Fruit fly (Drosophila melanogaster) whole organism, prepupa: Measurements from ENCODE around the gene Taf12.

Experiments
- Blimp-1 ChIP-seq: fragments of 200-800 bp; sonication (Bioruptor generic); optimal IDR thresholded peaks from 3 replicates; lab custom pipeline; 2017; ENCODE audit warnings: missing biosample characterization, missing genetic modification characterization, mild to moderate bottlenecking, moderate library complexity, missing genetic modification reagents
- CG10631 ChIP-seq: fragments of 200-800 bp; sonication (Bioruptor generic); optimal IDR thresholded peaks from 2 replicates; lab custom pipeline; 2016; ENCODE audit warnings: missing biosample characterization, missing genetic modification characterization
- CG10669 ChIP-seq: fragments of 200-800 bp; sonication (Bioruptor generic); optimal IDR thresholded peaks from 3 replicates; lab custom pipeline; 2018; ENCODE audit warnings: missing biosample characterization, mild to moderate bottlenecking, missing genetic modification characterization, moderate library complexity
- CG11762 ChIP-seq: fragments of 200-800 bp; sonication (Bioruptor generic); optimal IDR thresholded peaks from 3 replicates; lab custom pipeline; 2016; ENCODE audit warnings: missing biosample characterization, missing genetic modification characterization; ENCODE audit not compliant: insufficient read depth
- CG11902 ChIP-seq: fragments of 200-800 bp; sonication (Bioruptor generic); optimal IDR thresholded peaks from 3 replicates; lab custom pipeline; 2016; ENCODE audit warnings: missing biosample characterization, missing genetic modification characterization
- CG15336 ChIP-seq: fragments of 200-800 bp; sonication (Bioruptor generic); IDR thresholded peaks from 2 replicates; pipeline ENCODE4 v1.3.6; 2022; ENCODE audit warnings: missing biosample characterization, missing genetic modification characterization
- CG1621 ChIP-seq: fragments of 200-800 bp; sonication (Bioruptor generic); optimal IDR thresholded peaks from 3 replicates; lab custom pipeline; 2018; ENCODE audit warnings: missing biosample characterization, mild to moderate bottlenecking, missing genetic modification characterization
- CG16779 ChIP-seq: fragments of 200-800 bp; sonication (Bioruptor generic); optimal IDR thresholded peaks from 3 replicates; lab custom pipeline; 2017; ENCODE audit warnings: missing biosample characterization, mild to moderate bottlenecking, missing genetic modification characterization
- CG3032 ChIP-seq: fragments of 200-800 bp; optimal IDR thresholded peaks from 2 replicates; lab custom pipeline; 2019; ENCODE audit warnings: missing biosample characterization, mild to moderate bottlenecking, missing genetic modification characterization, moderate library complexity
- CG31627 ChIP-seq: fragments of 200-800 bp; sonication (Bioruptor generic); optimal IDR thresholded peaks from 3 replicates; lab custom pipeline; 2016; ENCODE audit warnings: missing biosample characterization, missing genetic modification characterization
- CG32006 ChIP-seq: fragments of 200-800 bp; sonication (Bioruptor generic); optimal IDR thresholded peaks from 3 replicates; lab custom pipeline; 2017; ENCODE audit warnings: missing biosample characterization, mild to moderate bottlenecking, missing genetic modification characterization
- CG34406 ChIP-seq: fragments of 200-800 bp; sonication (Bioruptor generic); optimal IDR thresholded peaks from 3 replicates; lab custom pipeline; 2016; ENCODE audit warnings: missing biosample characterization, missing genetic modification characterization
- CG4318 ChIP-seq: fragments of 200-800 bp; sonication (Bioruptor generic); optimal IDR thresholded peaks from 3 replicates; lab custom pipeline; 2017; ENCODE audit warnings: missing biosample characterization, mild to moderate bottlenecking, missing genetic modification characterization
- CG6163 ChIP-seq: fragments of 200-800 bp; sonication (Bioruptor generic); IDR thresholded peaks from 3 replicates; pipeline ENCODE4 v1.3.6; 2022; ENCODE audit warnings: missing biosample characterization, missing genetic modification characterization
- CG6792 ChIP-seq: fragments of 200-800 bp; sonication (Bioruptor generic); optimal IDR thresholded peaks from 3 replicates; lab custom pipeline; 2016; ENCODE audit warnings: missing biosample characterization, missing genetic modification characterization
- CG6808 ChIP-seq: fragments of 200-800 bp; sonication (Bioruptor generic); optimal IDR thresholded peaks from 3 replicates; lab custom pipeline; 2017; ENCODE audit warnings: missing biosample characterization, missing genetic modification characterization, mild to moderate bottlenecking, moderate library complexity, missing genetic modification reagents
- CG7368 ChIP-seq: fragments of 200-800 bp; sonication (Bioruptor generic); optimal IDR thresholded peaks from 3 replicates; lab custom pipeline; 2016; ENCODE audit warnings: missing biosample characterization, missing genetic modification characterization
- CG8119 ChIP-seq: fragments of 200-800 bp; sonication (Bioruptor generic); IDR thresholded peaks from 3 replicates; pipeline ENCODE4 v1.3.6; 2022; ENCODE audit warnings: missing biosample characterization, missing genetic modification characterization
- CG8319 ChIP-seq: fragments of 200-800 bp; sonication (Bioruptor generic); optimal IDR thresholded peaks from 3 replicates; lab custom pipeline; 2016; ENCODE audit warnings: missing biosample characterization, missing genetic modification characterization
- CG9139 ChIP-seq: fragments of 200-800 bp; sonication (Bioruptor generic); optimal IDR thresholded peaks from 3 replicates; lab custom pipeline; 2017; ENCODE audit warnings: missing biosample characterization, mild to moderate bottlenecking, missing genetic modification characterization
- Eip75B ChIP-seq: fragments of 200-800 bp; sonication (Bioruptor generic); optimal IDR thresholded peaks from 3 replicates; lab custom pipeline; 2016; ENCODE audit warnings: missing biosample characterization, missing genetic modification characterization
- Eip78C ChIP-seq: fragments of 200-800 bp; sonication (Bioruptor generic); peaks from one replicate; lab custom pipeline; 2016; ENCODE audit warnings: missing biosample characterization, missing genetic modification characterization
- Eip93F ChIP-seq: fragments of 200-800 bp; sonication (Bioruptor generic); optimal IDR thresholded peaks from 2 replicates; lab custom pipeline; 2016; ENCODE audit warnings: missing biosample characterization, mild to moderate bottlenecking, missing genetic modification characterization
- Ets21C ChIP-seq: fragments of 200-800 bp; sonication (Bioruptor generic); optimal IDR thresholded peaks from 3 replicates; lab custom pipeline; 2016; ENCODE audit warnings: missing biosample characterization, missing genetic modification characterization
- Ets96B ChIP-seq: fragments of 200-800 bp; optimal IDR thresholded peaks from 2 replicates; lab custom pipeline; 2019; ENCODE audit warnings: missing biosample characterization, mild to moderate bottlenecking, missing genetic modification characterization, moderate library complexity
- Hr38 ChIP-seq: sonication (Bioruptor generic); optimal IDR thresholded peaks from 2 replicates; lab custom pipeline; 2016; ENCODE audit warnings: missing biosample characterization, missing genetic modification characterization
- Hr39 ChIP-seq: fragments of 200-800 bp; sonication (Bioruptor generic); optimal IDR thresholded peaks from 2 replicates; lab custom pipeline; 2016; ENCODE audit warnings: missing biosample characterization, missing genetic modification characterization
- Hr4 ChIP-seq: fragments of 200-800 bp; sonication (Bioruptor generic); optimal IDR thresholded peaks from 3 replicates; lab custom pipeline; 2016; ENCODE audit warnings: missing biosample characterization, missing genetic modification characterization
- Lpt ChIP-seq: fragments of 200-800 bp; sonication (Bioruptor generic); optimal IDR thresholded peaks from 3 replicates; lab custom pipeline; 2016; ENCODE audit warnings: missing biosample characterization, missing genetic modification characterization
- Sox15 ChIP-seq: fragments of 200-800 bp; sonication (Bioruptor generic); optimal IDR thresholded peaks from 3 replicates; lab custom pipeline; 2016; ENCODE audit warnings: missing biosample characterization, missing genetic modification characterization
- achi ChIP-seq: fragments of 200-800 bp; sonication (Bioruptor generic); optimal IDR thresholded peaks from 3 replicates; lab custom pipeline; 2016; ENCODE audit warnings: missing biosample characterization, missing genetic modification characterization
- acj6 ChIP-seq: fragments of 200-800 bp; sonication (Bioruptor generic); optimal IDR thresholded peaks from 3 replicates; lab custom pipeline; 2016; ENCODE audit warnings: missing biosample characterization, missing genetic modification characterization
- dac ChIP-seq: fragments of 200-800 bp; sonication (Bioruptor generic); optimal IDR thresholded peaks from 2 replicates; lab custom pipeline; 2017; ENCODE audit warnings: missing biosample characterization, mild to moderate bottlenecking, missing genetic modification characterization
- dsx ChIP-seq: fragments of 200-800 bp; optimal IDR thresholded peaks from 3 replicates; lab custom pipeline; 2019; ENCODE audit warnings: missing biosample characterization, mild to moderate bottlenecking, missing genetic modification characterization, moderate library complexity; ENCODE audit not compliant: poor library complexity, severe bottlenecking
- eg ChIP-seq: fragments of 200-800 bp; sonication (Bioruptor generic); IDR thresholded peaks from 3 replicates; pipeline ENCODE4 v1.3.6; 2022; ENCODE audit warnings: missing biosample characterization, missing genetic modification characterization
- fd59A ChIP-seq: fragments of 200-800 bp; sonication (Bioruptor generic); optimal IDR thresholded peaks from 2 replicates; lab custom pipeline; 2017; ENCODE audit warnings: missing biosample characterization, mild to moderate bottlenecking, missing genetic modification characterization, missing genetic modification reagents
- fd85E ChIP-seq: fragments of 200-800 bp; sonication (Bioruptor generic); optimal IDR thresholded peaks from 3 replicates; lab custom pipeline; 2016; ENCODE audit warnings: missing biosample characterization, missing genetic modification characterization
- fkh ChIP-seq: fragments of 200-800 bp; sonication (Bioruptor generic); optimal IDR thresholded peaks from 3 replicates; lab custom pipeline; 2017; ENCODE audit warnings: missing biosample characterization, mild to moderate bottlenecking, missing genetic modification characterization, moderate library complexity
- lz ChIP-seq: fragments of 200-800 bp; sonication (Bioruptor generic); optimal IDR thresholded peaks from 3 replicates; lab custom pipeline; 2016; ENCODE audit warnings: missing biosample characterization, missing genetic modification characterization
- pdm3 ChIP-seq: fragments of 200-800 bp; sonication (Bioruptor generic); optimal IDR thresholded peaks from 3 replicates; lab custom pipeline; 2016; ENCODE audit warnings: missing biosample characterization, missing genetic modification characterization
- salr ChIP-seq, 2 experiments: fragments of 200-800 bp; sonication (Bioruptor generic); optimal IDR thresholded peaks; 3 replicates each; lab custom pipeline; 2016 to 2018; ENCODE audit warnings: missing biosample characterization in 2 of 2, missing genetic modification characterization in 2 of 2, mild to moderate bottlenecking in 1 of 2
- ss ChIP-seq, 2 experiments: fragments of 200-800 bp; sonication (Bioruptor generic); optimal IDR thresholded peaks; 2 replicates in 1 of 2; 3 replicates in 1 of 2; lab custom pipeline; 2017 to 2018; ENCODE audit warnings: mild to moderate bottlenecking in 2 of 2, missing biosample characterization in 2 of 2, missing genetic modification characterization in 2 of 2, moderate library complexity in 1 of 2
- svp ChIP-seq: fragments of 200-800 bp; sonication (Bioruptor generic); peaks from one replicate; lab custom pipeline; 2016; ENCODE audit warnings: missing biosample characterization, missing genetic modification characterization
- topi ChIP-seq: fragments of 200-800 bp; sonication (Bioruptor generic); optimal IDR thresholded peaks from 3 replicates; lab custom pipeline; 2016; ENCODE audit warnings: missing biosample characterization, missing genetic modification characterization
- vri ChIP-seq: fragments of 200-800 bp; sonication (Bioruptor generic); optimal IDR thresholded peaks from 3 replicates; lab custom pipeline; 2016; ENCODE audit warnings: missing biosample characterization, mild to moderate bottlenecking, missing genetic modification characterization

Gene Taf12

DNA sequence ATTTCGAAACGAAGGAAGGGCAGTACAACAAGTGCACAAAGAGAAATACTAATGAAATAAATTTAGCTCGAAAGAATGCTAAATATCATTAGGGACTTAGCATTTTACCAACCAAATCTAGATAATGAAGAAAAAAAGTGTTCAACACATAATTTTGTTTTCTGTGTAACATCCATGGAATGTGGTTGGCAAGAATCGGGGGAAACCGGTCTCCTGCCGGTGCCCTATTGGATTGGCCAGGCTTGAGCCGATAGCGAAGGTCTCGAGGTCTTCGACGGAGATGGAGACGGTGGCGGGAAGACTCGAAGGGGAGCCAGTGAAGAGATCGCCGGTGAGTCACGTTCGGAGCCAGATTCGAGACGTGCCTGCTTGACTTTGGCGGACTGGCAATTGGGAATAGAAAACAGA is 21.7 kb downstream of the Taf12 start (continued):
- TF ChIP-seq Lpt (GFP tag; lab: Kevin White, UChicago) (peak; percentile 77), CG15336 (GFP tag; lab: Robert Waterston, UW) (peak; percentile 75), Ets21C (GFP tag; lab: Kevin White, UChicago) (peak; percentile 77), ss (GFP tag; optimal IDR thresholded peaks at IDR 0.05; lab: Kevin White, UChicago) (peak; percentile 82 to 86), CG11762 (GFP tag; lab: Kevin White, UChicago) (peak; percentile 77), CG6163 (peak; percentile 89), vri (peak; percentile 90), achi (GFP tag; lab: Kevin White, UChicago) (peak; percentile 83), Hr38 (no peak), Hr39 (peak; percentile 85), fkh (GFP tag; lab: Kevin White, UChicago) (no peak), CG31627 (peak; percentile 81), CG8119 (peak; percentile 67), CG10631 (GFP tag; lab: Kevin White, UChicago) (peak; percentile 84), fd59A (GFP tag; lab: Kevin White, UChicago) (peak; percentile 71), Eip93F (GFP tag; lab: Kevin White, UChicago) (peak; percentile 10), pdm3 (GFP tag; lab: Kevin White, UChicago) (peak; percentile 87), Ets96B (peak; percentile 86), CG7368 (GFP tag; lab: Kevin White, UChicago) (peak; percentile 86), acj6 (GFP tag; lab: Kevin White, UChicago) (peak; percentile 88), CG10669 (GFP tag; lab: Kevin White, UChicago) (peak; percentile 88), dac (GFP tag; lab: Kevin White, UChicago) (peak; percentile 16), fd85E (GFP tag; lab: Kevin White, UChicago) (no peak), Eip75B (GFP tag; lab: Kevin White, UChicago) (peak; percentile 91), CG1621 (tag; lab: Kevin White, UChicago) (peak; percentile 73), topi (GFP tag; lab: Kevin White, UChicago) (peak; percentile 89), dsx (GFP tag; lab: Kevin White, UChicago) (peak; percentile 90), CG16779 (tag; lab: Kevin White, UChicago) (peak; percentile 53), CG6792 (GFP tag; lab: Kevin White, UChicago) (peak; percentile 86), CG11902 (peak; percentile 64), CG9139 (GFP tag; lab: Kevin White, UChicago) (peak; percentile 76), eg (GFP tag; lab: Robert Waterston, UW) (peak; percentile 75), Eip78C (peak; percentile 98), salr (GFP tag; optimal IDR thresholded peaks at IDR 0.05; lab: Kevin White, UChicago) (peak; percentile 47 to 70), CG8319 (GFP tag; lab: Kevin White, UChicago) (peak; percentile 83), CG34406 (peak; percentile 83)

DNA sequence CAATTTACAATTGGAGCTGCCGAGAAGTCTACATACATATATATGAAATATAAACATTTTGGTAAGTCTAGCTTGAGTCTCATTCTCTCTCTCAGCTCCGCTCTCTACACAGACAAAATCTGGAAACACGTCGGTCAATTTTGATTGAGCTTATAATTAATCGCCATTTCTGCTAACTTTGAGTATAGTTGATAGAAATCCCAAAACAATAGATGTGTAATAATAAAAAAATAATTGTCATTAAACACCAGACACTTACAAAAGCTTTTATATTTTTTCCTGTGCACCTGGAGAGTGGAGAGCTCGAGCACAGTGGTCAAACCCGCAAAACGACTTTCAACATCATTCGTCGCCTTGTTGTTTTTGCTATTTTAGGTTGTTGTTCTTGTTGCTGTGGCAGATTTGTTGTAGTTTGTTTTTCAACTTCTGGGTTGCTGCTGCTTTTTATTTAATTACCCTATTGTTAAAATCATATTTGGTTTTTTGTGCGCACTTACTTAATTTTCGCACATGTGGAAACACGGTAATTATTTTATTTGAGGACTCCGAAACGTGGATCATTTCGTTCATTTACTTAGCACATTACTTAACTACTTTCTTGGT is 22.8 kb downstream of the Taf12 start:
- TF ChIP-seq svp (GFP tag; lab: Kevin White, UChicago) (peak; percentile 99), topi (GFP tag; lab: Kevin White, UChicago) (peak; percentile 99), Blimp-1 (GFP tag; lab: Kevin White, UChicago) (peak; percentile 86), Hr4 (GFP tag; lab: Kevin White, UChicago) (peak; percentile 99), CG11762 (GFP tag; lab: Kevin White, UChicago) (peak; percentile 98), eg (GFP tag; lab: Robert Waterston, UW) (peak; percentile 99), lz (GFP tag; lab: Kevin White, UChicago) (peak; percentile 99), CG9139 (GFP tag; lab: Kevin White, UChicago) (peak; percentile 97), CG34406 (peak; percentile 98), fd59A (GFP tag; lab: Kevin White, UChicago) (peak; percentile 99), Ets21C (GFP tag; lab: Kevin White, UChicago) (peak; percentile 97), salr (GFP tag; optimal IDR thresholded peaks at IDR 0.05; lab: Kevin White, UChicago) (peak; percentile 98), CG32006 (peak; percentile 99), Ets96B (peak; percentile 99), pdm3 (GFP tag; lab: Kevin White, UChicago) (peak; percentile 99), Hr39 (peak; percentile 98), CG4318 (GFP tag; lab: Kevin White, UChicago) (peak; percentile 98), Sox15 (GFP tag; lab: Kevin White, UChicago) (peak; percentile 98), CG16779 (tag; lab: Kevin White, UChicago) (peak; percentile 98), CG6163 (peak; percentile 99), CG6792 (GFP tag; lab: Kevin White, UChicago) (peak; percentile 99), CG3032 (tag; lab: Kevin White, UChicago) (peak; percentile 99), fd85E (GFP tag; lab: Kevin White, UChicago) (peak; percentile 95), achi (GFP tag; lab: Kevin White, UChicago) (peak; percentile 99), CG6808 (GFP tag; lab: Kevin White, UChicago) (peak; percentile 98), CG8319 (GFP tag; lab: Kevin White, UChicago) (peak; percentile 98), CG1621 (tag; lab: Kevin White, UChicago) (peak; percentile 98), ss (GFP tag; optimal IDR thresholded peaks at IDR 0.05; lab: Kevin White, UChicago) (peak; percentile 98 to 99), dac (GFP tag; lab: Kevin White, UChicago) (peak; percentile 97), fkh (GFP tag; lab: Kevin White, UChicago) (peak; percentile 17), Eip93F (GFP tag; lab: Kevin White, UChicago) (peak; percentile 96), CG11902 (peak; percentile 98)
